Fruit fly (Drosophila melanogaster): ENCODE data around the gene Atg17.

Gene Atg17

DNA sequence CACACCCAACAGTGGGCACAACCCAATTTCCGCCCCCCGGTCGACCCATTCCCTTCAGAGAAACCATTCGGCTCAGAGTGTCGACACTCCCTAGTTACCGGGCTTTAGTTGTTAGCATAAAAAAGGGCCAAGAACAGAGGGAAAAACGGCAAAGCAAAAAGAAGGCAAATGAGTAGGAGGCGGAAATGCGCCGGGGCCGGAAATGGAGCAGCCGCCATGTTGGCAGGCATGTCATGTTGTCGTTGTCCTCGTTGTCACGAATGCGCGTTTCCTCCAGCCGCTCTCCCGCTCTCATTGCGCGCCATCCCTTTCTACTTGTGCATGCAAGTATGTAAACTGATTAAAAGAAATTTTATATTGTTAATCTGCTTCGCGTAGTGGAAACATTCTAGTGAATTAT, 26.9 kb downstream of the Atg17 start (continued):
- TF ChIP-seq CG15073 (GFP tag; optimal IDR thresholded peaks at IDR 0.05) (no peak), Xrp1 (GFP tag; IDR thresholded peaks at IDR 0.05) (no peak), CG9609 (GFP tag; optimal IDR thresholded peaks at IDR 0.05) (no peak), sc (optimal IDR thresholded peaks at IDR 0.05) (no peak), sc (GFP tag; optimal IDR thresholded peaks at IDR 0.05) (no peak), HHEX (GFP tag; optimal IDR thresholded peaks at IDR 0.05) (peak; percentile 25), gem (tag; optimal IDR thresholded peaks at IDR 0.05) (no peak), CG2678 (tag; optimal IDR thresholded peaks at IDR 0.05) (no peak), Fer1 (GFP tag; optimal IDR thresholded peaks at IDR 0.05) (peak; percentile 75), dati (GFP tag; IDR thresholded peaks at IDR 0.05) (no peak), CG13123 (GFP tag; optimal IDR thresholded peaks at IDR 0.05) (no peak), fd102C (GFP tag; optimal IDR thresholded peaks at IDR 0.05) (no peak), usp (GFP tag; optimal IDR thresholded peaks at IDR 0.05) (no peak), sd (tag; optimal IDR thresholded peaks at IDR 0.05) (no peak), ewg (GFP tag; optimal IDR thresholded peaks at IDR 0.05) (no peak), zen (tag; optimal IDR thresholded peaks at IDR 0.05) (no peak), Asciz (GFP tag; optimal IDR thresholded peaks at IDR 0.05) (no peak), CG10543 (GFP tag; optimal IDR thresholded peaks at IDR 0.05) (peak; percentile 13), sqz (GFP tag; optimal IDR thresholded peaks at IDR 0.05) (no peak), Sin3A (optimal IDR thresholded peaks at IDR 0.05) (no peak), CG7271 (tag; optimal IDR thresholded peaks at IDR 0.05) (no peak), D19A (tag; optimal IDR thresholded peaks at IDR 0.05) (no peak), CG34224 (GFP tag; IDR thresholded peaks at IDR 0.05; ENCODE audit: partially characterized antibody) (no peak), NC2α (GFP tag; optimal IDR thresholded peaks at IDR 0.05) (no peak), CG12942 (GFP tag; optimal IDR thresholded peaks at IDR 0.05) (no peak), Xbp1 (GFP tag; optimal IDR thresholded peaks at IDR 0.05) (no peak), ara (GFP tag; IDR thresholded peaks at IDR 0.05) (0 out of 2 replicates have a peak, but pooled peaks have one; percentile 43), twi (tag; optimal IDR thresholded peaks at IDR 0.05) (no peak), crc (GFP tag; optimal IDR thresholded peaks at IDR 0.05) (no peak), onecut (GFP tag; IDR thresholded peaks at IDR 0.05) (0 out of 2 replicates have a peak, but pooled peaks have one; percentile 12), caup (GFP tag; optimal IDR thresholded peaks at IDR 0.05; ENCODE audit: severe bottlenecking) (peak; percentile 37), Hr51 (GFP tag; optimal IDR thresholded peaks at IDR 0.05) (no peak), amos (GFP tag; IDR thresholded peaks at IDR 0.05; ENCODE audit: partially characterized antibody) (no peak), slbo (GFP tag; IDR thresholded peaks at IDR 0.05) (no peak), Jarid2 (GFP tag; optimal IDR thresholded peaks at IDR 0.05) (no peak), CG15514 (GFP tag; optimal IDR thresholded peaks at IDR 0.05) (peak; percentile 24), BtbVII (GFP tag; optimal IDR thresholded peaks at IDR 0.05) (peak; percentile 1), Usf (GFP tag; optimal IDR thresholded peaks at IDR 0.05) (no peak), Lhr (GFP tag; optimal IDR thresholded peaks at IDR 0.05) (no peak), grau (tag; optimal IDR thresholded peaks at IDR 0.05) (no peak), Neu2 (GFP tag; optimal IDR thresholded peaks at IDR 0.05; ENCODE audit: borderline replicate concordance) (no peak), CG15269 (tag; optimal IDR thresholded peaks at IDR 0.05) (no peak), CG13894 (tag; optimal IDR thresholded peaks at IDR 0.05) (no peak), CG1603 (tag; optimal IDR thresholded peaks at IDR 0.05) (no peak), Aef1 (GFP tag; IDR thresholded peaks at IDR 0.05) (no peak), crol (GFP tag; IDR thresholded peaks at IDR 0.05) (no peak), CG10209 (GFP tag; optimal IDR thresholded peaks at IDR 0.05) (no peak), CG12391 (tag; optimal IDR thresholded peaks at IDR 0.05) (no peak), CG17359 (tag; optimal IDR thresholded peaks at IDR 0.05) (no peak), ac (GFP tag; optimal IDR thresholded peaks at IDR 0.05) (no peak), ranshi (GFP tag; IDR thresholded peaks at IDR 0.05) (no peak)
